ENCODE assay signal across 3 fruit fly cellular contexts in genomic region chrX:10845256-10845655, dm6.
TF ChIP-seq lines count a peak whose summit lies in the region.

No protein-coding gene starts in this region.

- TF ChIP-seq CTCF in whole organism, embryonic (GFP tag; optimal IDR thresholded peaks at IDR 0.05; lab: Kevin White, UChicago) = no peak

TF ChIP-seq in whole organism, adult, 20 proteins besides CTCF, POLR2A, EP300 and RAD21:
- TF ChIP-seq Crg-1 (GFP tag; optimal IDR thresholded peaks at IDR 0.05; lab: Kevin White, UChicago) (no peak), tj (GFP tag; optimal IDR thresholded peaks at IDR 0.05; lab: Kevin White, UChicago) (no peak), Mnt (GFP tag; optimal IDR thresholded peaks at IDR 0.05; lab: Kevin White, UChicago) (peak; percentile 49), CG12768 (GFP tag; optimal IDR thresholded peaks at IDR 0.05; lab: Kevin White, UChicago) (no peak), CG33017 (tag; optimal IDR thresholded peaks at IDR 0.05; lab: Kevin White, UChicago) (peak; percentile 28), pad (GFP tag; optimal IDR thresholded peaks at IDR 0.05; lab: Kevin White, UChicago) (peak; percentile 21), CG1620 (GFP tag; optimal IDR thresholded peaks at IDR 0.05; lab: Kevin White, UChicago) (no peak), toe (GFP tag; optimal IDR thresholded peaks at IDR 0.05; lab: Kevin White, UChicago) (no peak), Clk (GFP tag; optimal IDR thresholded peaks at IDR 0.05; lab: Kevin White, UChicago) (no peak), CG14711 (tag; optimal IDR thresholded peaks at IDR 0.05; lab: Kevin White, UChicago) (no peak), ovo (GFP tag; optimal IDR thresholded peaks at IDR 0.05; lab: Kevin White, UChicago) (no peak), CG7101 (tag; optimal IDR thresholded peaks at IDR 0.05; lab: Kevin White, UChicago) (peak; percentile 42), cnc (optimal IDR thresholded peaks at IDR 0.05; lab: Kevin White, UChicago) (no peak), Hr96 (GFP tag; optimal IDR thresholded peaks at IDR 0.05; lab: Kevin White, UChicago) (no peak), CG5204 (GFP tag; optimal IDR thresholded peaks at IDR 0.05; lab: Kevin White, UChicago) (no peak), cic (GFP tag; optimal IDR thresholded peaks at IDR 0.05; lab: Kevin White, UChicago) (peak; percentile 74), CG11617 (GFP tag; optimal IDR thresholded peaks at IDR 0.05; lab: Kevin White, UChicago) (no peak), CG7045 (GFP tag; optimal IDR thresholded peaks at IDR 0.05; lab: Kevin White, UChicago) (no peak), kay (GFP tag; lab: Kevin White, UChicago; ENCODE audit: borderline replicate concordance) (no peak), bab1 (GFP tag; optimal IDR thresholded peaks at IDR 0.05; lab: Kevin White, UChicago) (no peak)

TF ChIP-seq in whole organism, embryonic, 481 proteins besides CTCF, POLR2A, EP300 and RAD21:
- TF ChIP-seq Xrp1 (GFP tag; IDR thresholded peaks at IDR 0.05; lab: Robert Waterston, UW) (no peak), sens (GFP tag; lab: Kevin White, UChicago) (peak; percentile 16), Antp (GFP tag; optimal IDR thresholded peaks at IDR 0.05; lab: Kevin White, UChicago) (no peak), lola (GFP tag; optimal IDR thresholded peaks at IDR 0.05; lab: Kevin White, UChicago) (no peak), Dip2 (GFP tag; IDR thresholded peaks at IDR 0.05; lab: Robert Waterston, UW) (no peak), Rfx (GFP tag; IDR thresholded peaks at IDR 0.05; lab: Robert Waterston, UW) (no peak), br (optimal IDR thresholded peaks at IDR 0.05; lab: Kevin White, UChicago) (no peak), CG9797 (GFP tag; optimal IDR thresholded peaks at IDR 0.05; lab: Kevin White, UChicago) (no peak), nom (GFP tag; optimal IDR thresholded peaks at IDR 0.05; lab: Kevin White, UChicago) (no peak), Med (GFP tag; lab: Kevin White, UChicago) (peak; percentile 64), fd64A (GFP tag; optimal IDR thresholded peaks at IDR 0.05; lab: Kevin White, UChicago) (no peak), cato (GFP tag; optimal IDR thresholded peaks at IDR 0.05; lab: Kevin White, UChicago; ENCODE audit: borderline replicate concordance) (no peak), yki (optimal IDR thresholded peaks at IDR 0.05; lab: Kevin White, UChicago) (no peak), Bteb2 (GFP tag; optimal IDR thresholded peaks at IDR 0.05; lab: Kevin White, UChicago) (no peak), mam (GFP tag; optimal IDR thresholded peaks at IDR 0.05; lab: Kevin White, UChicago) (no peak)

TF ChIP-seq in whole organism, wandering third instar larva, 38 proteins besides CTCF, POLR2A, EP300 and RAD21:
- TF ChIP-seq Dfd (GFP tag; optimal IDR thresholded peaks at IDR 0.05; lab: Kevin White, UChicago) = no peak
- no peak for TF ChIP-seq dl (GFP tag; optimal IDR thresholded peaks at IDR 0.05; lab: Kevin White, UChicago; ENCODE audit: insufficient read depth in 1 of 2, partially characterized antibody in 2 of 2)
- no peak for TF ChIP-seq Rel (GFP tag; optimal IDR thresholded peaks at IDR 0.05; lab: Kevin White, UChicago)
- TF ChIP-seq Rel (tag; optimal IDR thresholded peaks at IDR 0.05; lab: Kevin White, UChicago) = peak; percentile 33
